Fruit fly (Drosophila melanogaster) whole organism, embryonic: ENCODE results near the gene CG42269.
A peak's percentile ranks its signal among the peaks of the same experiment; 100 is the strongest.

Experiments
- Bgb ChIP-seq: fragments of 200-800 bp; sonication (Bioruptor generic); IDR thresholded peaks from 2 replicates; pipeline ENCODE4 v1.3.6; 2022; ENCODE audit warnings: missing biosample characterization, missing genetic modification characterization; ENCODE audit not compliant: partially characterized antibody
- CG1024 ChIP-seq: fragments of 200-800 bp; sonication (Bioruptor generic); IDR thresholded peaks from 2 replicates; pipeline ENCODE4 v1.3.6; 2022; ENCODE audit warnings: missing biosample characterization, missing genetic modification characterization
- CG10431 ChIP-seq: fragments of 200-800 bp; sonication (Bioruptor generic); optimal IDR thresholded peaks from 3 replicates; lab custom pipeline; 2018; ENCODE audit warnings: missing biosample characterization, mild to moderate bottlenecking, missing genetic modification characterization
- CG10654 ChIP-seq: fragments of 200-800 bp; sonication (Bioruptor generic); optimal IDR thresholded peaks from 2 replicates; lab custom pipeline; 2016; ENCODE audit warnings: missing biosample characterization, missing genetic modification characterization
- CG11085 ChIP-seq: fragments of 200-800 bp; sonication (Bioruptor generic); IDR thresholded peaks from 2 replicates; pipeline ENCODE4 v1.3.6; 2022; ENCODE audit warnings: missing biosample characterization, missing genetic modification characterization
- CG11398 ChIP-seq: fragments of 200-800 bp; sonication (Bioruptor generic); optimal IDR thresholded peaks from 2 replicates; lab custom pipeline; 2016; ENCODE audit warnings: missing biosample characterization, missing genetic modification characterization
- CG11456 ChIP-seq: fragments of 200-800 bp; sonication (Bioruptor generic); IDR thresholded peaks from 3 replicates; pipeline ENCODE4 v1.3.6; 2022; ENCODE audit warnings: missing biosample characterization, missing genetic modification characterization
- CG11560 ChIP-seq: fragments of 200-800 bp; sonication (Bioruptor generic); IDR thresholded peaks from 3 replicates; pipeline ENCODE4 v1.3.6; 2022; ENCODE audit warnings: missing biosample characterization, missing genetic modification characterization
- CG12299 ChIP-seq: fragments of 200-800 bp; sonication (Bioruptor generic); optimal IDR thresholded peaks from 2 replicates; lab custom pipeline; 2018; ENCODE audit warnings: missing biosample characterization, mild to moderate bottlenecking, missing genetic modification characterization
- CG13287 ChIP-seq: fragments of 200-800 bp; sonication (Bioruptor generic); IDR thresholded peaks from 2 replicates; pipeline ENCODE4 v1.3.6; 2022; ENCODE audit warnings: missing biosample characterization, missing genetic modification characterization; ENCODE audit not compliant: partially characterized antibody
- CG15514 ChIP-seq: fragments of 200-800 bp; sonication (Bioruptor generic); optimal IDR thresholded peaks from 3 replicates; lab custom pipeline; 2017; ENCODE audit warnings: missing biosample characterization, missing genetic modification characterization, mild to moderate bottlenecking, moderate library complexity, missing genetic modification reagents
- CG17361 ChIP-seq: fragments of 200-800 bp; sonication (Bioruptor generic); IDR thresholded peaks from 3 replicates; pipeline ENCODE4 v1.3.6; 2022; ENCODE audit warnings: missing biosample characterization, missing genetic modification characterization
- CG31365 ChIP-seq: fragments of 200-800 bp; sonication (Bioruptor generic); optimal IDR thresholded peaks from 2 replicates; lab custom pipeline; 2018; ENCODE audit warnings: missing biosample characterization, mild to moderate bottlenecking, missing genetic modification characterization
- CG42726 ChIP-seq: fragments of 200-800 bp; sonication (Bioruptor generic); IDR thresholded peaks from 2 replicates; pipeline ENCODE4 v1.3.6; 2022; ENCODE audit warnings: missing biosample characterization, missing genetic modification characterization; ENCODE audit not compliant: partially characterized antibody
- CG4854 ChIP-seq: fragments of 200-800 bp; sonication (Bioruptor generic); optimal IDR thresholded peaks from 2 replicates; lab custom pipeline; 2016; ENCODE audit warnings: missing biosample characterization, missing genetic modification characterization, inconsistent platforms
- CG6254 ChIP-seq: fragments of 200-800 bp; sonication (Bioruptor generic); optimal IDR thresholded peaks from 3 replicates; lab custom pipeline; 2017; ENCODE audit warnings: mild to moderate bottlenecking, missing biosample characterization, missing genetic modification reagents, missing genetic modification characterization
- CG6272 ChIP-seq: fragments of 200-800 bp; sonication (Bioruptor generic); IDR thresholded peaks from 2 replicates; pipeline ENCODE4 v1.3.6; 2022; ENCODE audit warnings: missing biosample characterization, missing genetic modification characterization
- CG7271 ChIP-seq: fragments of 200-800 bp; sonication (Bioruptor generic); optimal IDR thresholded peaks from 2 replicates; lab custom pipeline; 2018; ENCODE audit warnings: missing biosample characterization, mild to moderate bottlenecking, missing genetic modification characterization, moderate library complexity
- CG7963 ChIP-seq: fragments of 200-800 bp; sonication (Bioruptor generic); IDR thresholded peaks from 3 replicates; pipeline ENCODE4 v1.3.6; 2022; ENCODE audit warnings: missing biosample characterization, missing genetic modification characterization; ENCODE audit not compliant: partially characterized antibody
- CG8765 ChIP-seq: fragments of 200-800 bp; sonication (Bioruptor generic); IDR thresholded peaks from 2 replicates; pipeline ENCODE4 v1.3.6; 2022; ENCODE audit warnings: missing biosample characterization, missing genetic modification characterization
- CTCF ChIP-seq: fragments of 200-800 bp; sonication (Bioruptor generic); optimal IDR thresholded peaks from 2 replicates; lab custom pipeline; 2017; ENCODE audit warnings: missing biosample characterization, mild to moderate bottlenecking, missing genetic modification characterization, moderate library complexity
- Dref ChIP-seq: fragments of 200-800 bp; sonication (Bioruptor generic); IDR thresholded peaks from 2 replicates; pipeline ENCODE4 v1.3.6; 2022; ENCODE audit warnings: missing biosample characterization, missing genetic modification characterization
- Ets65A ChIP-seq: fragments of 200-800 bp; sonication (Bioruptor generic); peaks from one replicate; lab custom pipeline; 2016; ENCODE audit warnings: missing biosample characterization, missing genetic modification characterization
- HmgD ChIP-seq: fragments of 200-800 bp; sonication (Bioruptor generic); optimal IDR thresholded peaks from 3 replicates; lab custom pipeline; 2016; ENCODE audit warnings: missing biosample characterization, missing genetic modification characterization
- Hr78 ChIP-seq, 2 experiments: fragments of 200-800 bp in 1 of 2; fragments of >200 bp in 1 of 2; sonication (Bioruptor generic) in 1 of 2; optimal IDR thresholded peaks; 2 replicates each; lab custom pipeline; 2017 to 2019; ENCODE audit warnings: missing biosample characterization in 2 of 2, missing genetic modification characterization in 2 of 2, mild to moderate bottlenecking in 1 of 2, moderate library complexity in 1 of 2
- Med ChIP-seq: fragments of 200-800 bp; sonication (Bioruptor generic); peaks from one replicate; lab custom pipeline; 2016; ENCODE audit warnings: missing biosample characterization, missing genetic modification characterization, mild to moderate bottlenecking, inconsistent platforms, moderate library complexity
- Oaz ChIP-seq: fragments of 200-800 bp; sonication (Bioruptor generic); IDR thresholded peaks from 2 replicates; pipeline ENCODE4 v1.3.6; 2022; ENCODE audit warnings: missing biosample characterization, missing genetic modification characterization
- Optix ChIP-seq: fragments of 200-800 bp; sonication (Bioruptor generic); IDR thresholded peaks from 3 replicates; pipeline ENCODE4 v1.3.6; 2022; ENCODE audit warnings: missing biosample characterization, missing genetic modification characterization
- Sin3A ChIP-seq: fragments of >200 bp; optimal IDR thresholded peaks from 2 replicates; lab custom pipeline; 2018
- Sry-β ChIP-seq: fragments of 200-800 bp; sonication (Bioruptor generic); optimal IDR thresholded peaks from 2 replicates; lab custom pipeline; 2018; ENCODE audit warnings: missing biosample characterization, mild to moderate bottlenecking, missing genetic modification characterization, moderate library complexity
- Sry-δ ChIP-seq: fragments of 200-800 bp; sonication (Bioruptor generic); optimal IDR thresholded peaks from 2 replicates; lab custom pipeline; 2016; ENCODE audit warnings: missing biosample characterization, missing genetic modification characterization
- TFAM ChIP-seq: fragments of 200-800 bp; sonication (Bioruptor generic); optimal IDR thresholded peaks from 2 replicates; lab custom pipeline; 2017; ENCODE audit warnings: missing biosample characterization, missing genetic modification characterization, inconsistent platforms
- Trl ChIP-seq, 3 experiments: fragments of >200 bp in 2 of 3; fragments of 200-800 bp in 1 of 3; sonication (Bioruptor generic) in 1 of 3; optimal IDR thresholded peaks; 2 replicates in 1 of 3; 3 replicates in 2 of 3; lab custom pipeline; 2016 to 2017; ENCODE audit warnings: missing biosample characterization in 1 of 3, missing genetic modification characterization in 1 of 3
- Usf ChIP-seq: fragments of 200-800 bp; sonication (Bioruptor generic); optimal IDR thresholded peaks from 2 replicates; lab custom pipeline; 2017; ENCODE audit warnings: missing genotype, missing biosample characterization, missing genetic modification characterization
- ash1 ChIP-seq: fragments of 200-800 bp; sonication (Bioruptor generic); optimal IDR thresholded peaks from 2 replicates; lab custom pipeline; 2018; ENCODE audit warnings: missing biosample characterization, mild to moderate bottlenecking, missing genetic modification characterization
- az2 ChIP-seq: fragments of 200-800 bp; sonication (Bioruptor generic); optimal IDR thresholded peaks from 3 replicates; lab custom pipeline; 2016; ENCODE audit warnings: missing biosample characterization, missing genetic modification characterization
- ci ChIP-seq: fragments of 200-800 bp; sonication (Bioruptor generic); IDR thresholded peaks from 3 replicates; pipeline ENCODE4 v1.3.6; 2022; ENCODE audit warnings: missing biosample characterization, missing genetic modification characterization
- dmrt99B ChIP-seq: fragments of 200-800 bp; sonication (Bioruptor generic); optimal IDR thresholded peaks from 2 replicates; lab custom pipeline; 2018; ENCODE audit warnings: missing biosample characterization, mild to moderate bottlenecking, missing genetic modification characterization, moderate library complexity
- emc ChIP-seq: fragments of 200-800 bp; sonication (Bioruptor generic); optimal IDR thresholded peaks from 2 replicates; lab custom pipeline; 2016; ENCODE audit warnings: missing biosample characterization, missing genetic modification characterization
- en ChIP-seq: fragments of 200-800 bp; sonication (Bioruptor generic); optimal IDR thresholded peaks from 2 replicates; lab custom pipeline; 2016; ENCODE audit warnings: missing biosample characterization, missing genetic modification characterization
- gce ChIP-seq: fragments of 200-800 bp; sonication (Bioruptor generic); IDR thresholded peaks from 3 replicates; pipeline ENCODE4 v1.3.6; 2022; ENCODE audit warnings: missing biosample characterization, missing genetic modification characterization
- jing ChIP-seq: fragments of 200-800 bp; sonication (Bioruptor generic); optimal IDR thresholded peaks from 2 replicates; lab custom pipeline; 2018; ENCODE audit warnings: missing biosample characterization, mild to moderate bottlenecking, missing genetic modification characterization
- kay ChIP-seq: fragments of 200-800 bp; sonication (Bioruptor generic); optimal IDR thresholded peaks from 2 replicates; lab custom pipeline; 2016; ENCODE audit warnings: missing biosample characterization, missing genetic modification characterization
- lab ChIP-seq: fragments of 200-800 bp; sonication (Bioruptor generic); optimal IDR thresholded peaks from 3 replicates; lab custom pipeline; 2017; ENCODE audit warnings: missing biosample characterization, missing genetic modification characterization, mild to moderate bottlenecking, moderate library complexity, missing genetic modification reagents
- mirr ChIP-seq: fragments of 200-800 bp; sonication (Bioruptor generic); optimal IDR thresholded peaks from 3 replicates; lab custom pipeline; 2018; ENCODE audit warnings: missing biosample characterization, mild to moderate bottlenecking, missing genetic modification characterization
- nau ChIP-seq: fragments of 200-800 bp; sonication (Bioruptor generic); optimal IDR thresholded peaks from 3 replicates; lab custom pipeline; 2017; ENCODE audit warnings: missing biosample characterization, mild to moderate bottlenecking, missing genetic modification characterization, missing genetic modification reagents
- oc ChIP-seq: fragments of 200-800 bp; sonication (Bioruptor generic); optimal IDR thresholded peaks from 2 replicates; lab custom pipeline; 2018; ENCODE audit warnings: missing biosample characterization, mild to moderate bottlenecking, missing genetic modification characterization, moderate library complexity
- onecut ChIP-seq: fragments of 200-800 bp; sonication (Bioruptor generic); IDR thresholded peaks from 2 replicates; pipeline ENCODE4 v1.3.6; 2022; ENCODE audit warnings: missing biosample characterization, missing genetic modification characterization
- pb ChIP-seq: fragments of 200-800 bp; sonication (Bioruptor generic); optimal IDR thresholded peaks from 3 replicates; lab custom pipeline; 2016; ENCODE audit warnings: missing biosample characterization, missing genetic modification characterization
- pita ChIP-seq: fragments of 200-800 bp; sonication (Bioruptor generic); optimal IDR thresholded peaks from 2 replicates; lab custom pipeline; 2017; ENCODE audit warnings: missing biosample characterization, mild to moderate bottlenecking, missing genetic modification characterization
- shn ChIP-seq: fragments of 200-800 bp; sonication (Bioruptor generic); optimal IDR thresholded peaks from 3 replicates; lab custom pipeline; 2016; ENCODE audit warnings: missing biosample characterization, missing genetic modification characterization
- usp ChIP-seq: fragments of >200 bp; optimal IDR thresholded peaks from 2 replicates; lab custom pipeline; 2017; ENCODE audit warnings: missing biosample characterization, missing genetic modification characterization

Gene CG42269

DNA sequence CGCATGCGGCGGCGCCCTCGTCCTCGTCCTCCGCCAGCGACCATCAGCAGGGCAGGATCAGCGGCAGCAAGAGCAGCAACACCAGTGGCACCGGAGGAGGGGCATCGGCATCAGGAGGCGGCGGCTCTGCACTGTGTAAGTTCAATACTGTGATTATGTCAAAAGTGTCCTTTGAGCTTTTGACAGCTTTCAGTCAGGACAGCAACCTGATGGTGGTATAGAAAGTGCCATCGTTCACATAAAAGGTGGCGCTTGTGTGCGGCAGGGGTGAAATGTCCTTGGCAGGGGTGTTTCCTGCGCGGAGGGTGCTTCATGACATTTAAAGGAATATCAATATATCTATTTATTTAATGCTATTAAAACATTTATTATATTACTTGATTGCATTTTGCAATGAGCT is 37.6 kb downstream of the CG42269 start:
- no peak for TF ChIP-seq Sry-δ (GFP tag; lab: Kevin White, UChicago)
- TF ChIP-seq jing (GFP tag; lab: Kevin White, UChicago) = no peak
- peak; percentile 53 for TF ChIP-seq Med (GFP tag; lab: Kevin White, UChicago)
- TF ChIP-seq dmrt99B (tag; lab: Kevin White, UChicago) = no peak
- TF ChIP-seq pb = no peak
- no peak for TF ChIP-seq mirr (GFP tag; lab: Kevin White, UChicago)
- no peak for TF ChIP-seq CG10654 (GFP tag; lab: Kevin White, UChicago)
- no peak for TF ChIP-seq Bgb
- TF ChIP-seq Oaz (GFP tag; lab: Robert Waterston, UW) = 0 out of 2 replicates have a peak, but pooled peaks have one; percentile 5
- no peak for TF ChIP-seq usp (GFP tag; lab: Kevin White, UChicago)
- TF ChIP-seq en (GFP tag; lab: Kevin White, UChicago) = no peak
- TF ChIP-seq Trl (optimal IDR thresholded peaks at IDR 0.05; lab: Kevin White, UChicago) = no peak
- no peak for TF ChIP-seq Trl (GFP tag; optimal IDR thresholded peaks at IDR 0.05; lab: Kevin White, UChicago)
- no peak for TF ChIP-seq shn
- no peak for TF ChIP-seq CG10431 (GFP tag; lab: Kevin White, UChicago)
- no peak for TF ChIP-seq az2 (GFP tag; lab: Kevin White, UChicago)
- no peak for TF ChIP-seq Sry-β (GFP tag; lab: Kevin White, UChicago)
- TF ChIP-seq CG17361 = no peak
- TF ChIP-seq Hr78 (GFP tag; optimal IDR thresholded peaks at IDR 0.05; lab: Kevin White, UChicago) = no peak
- TF ChIP-seq CG13287 (GFP tag; lab: Robert Waterston, UW) = no peak
- 0 out of 3 replicates have a peak, but pooled peaks have one; percentile 41 for TF ChIP-seq CG11456
- TF ChIP-seq CTCF (GFP tag; lab: Kevin White, UChicago) = peak; percentile 90
- TF ChIP-seq CG7271 (tag; lab: Kevin White, UChicago) = no peak
- no peak for TF ChIP-seq Sin3A (lab: Kevin White, UChicago)
- no peak for TF ChIP-seq CG7963 (GFP tag; lab: Robert Waterston, UW)
- TF ChIP-seq CG4854 (GFP tag; lab: Kevin White, UChicago) = no peak
- TF ChIP-seq Ets65A (GFP tag; lab: Kevin White, UChicago) = peak; percentile 35
- TF ChIP-seq Optix (GFP tag; lab: Robert Waterston, UW) = no peak
- TF ChIP-seq ash1 (GFP tag; lab: Kevin White, UChicago) = no peak
- 0 out of 2 replicates have a peak, but pooled peaks have one; percentile 26 for TF ChIP-seq CG6272 (GFP tag; lab: Robert Waterston, UW)
- no peak for TF ChIP-seq nau (GFP tag; lab: Kevin White, UChicago)
- TF ChIP-seq HmgD (GFP tag; lab: Kevin White, UChicago) = no peak
- no peak for TF ChIP-seq Dref (GFP tag; lab: Robert Waterston, UW)
- 0 out of 2 replicates have a peak, but pooled peaks have one; percentile 16 for TF ChIP-seq CG42726 (GFP tag; lab: Robert Waterston, UW)
- TF ChIP-seq CG31365 = no peak
- no peak for TF ChIP-seq CG1024 (GFP tag; lab: Robert Waterston, UW)
- TF ChIP-seq pita (GFP tag; lab: Kevin White, UChicago) = peak; percentile 49
- TF ChIP-seq CG11560 (tag; lab: Robert Waterston, UW) = no peak
- TF ChIP-seq emc = no peak
- TF ChIP-seq CG12299 (tag; lab: Kevin White, UChicago) = no peak
- TF ChIP-seq CG8765 (GFP tag; lab: Robert Waterston, UW) = no peak
- TF ChIP-seq kay = no peak
- no peak for TF ChIP-seq Usf (GFP tag; lab: Kevin White, UChicago)
- TF ChIP-seq lab (GFP tag; lab: Kevin White, UChicago) = no peak
- no peak for TF ChIP-seq oc (tag; lab: Kevin White, UChicago)
- TF ChIP-seq CG15514 = no peak
- no peak for TF ChIP-seq CG6254 (GFP tag; lab: Kevin White, UChicago)
- no peak for TF ChIP-seq CG11085 (GFP tag; lab: Robert Waterston, UW)
- TF ChIP-seq gce = no peak
- TF ChIP-seq TFAM (GFP tag; lab: Kevin White, UChicago) = no peak
- 0 out of 3 replicates have a peak, but pooled peaks have one; percentile 25 for TF ChIP-seq ci (GFP tag; lab: Robert Waterston, UW)
- no peak for TF ChIP-seq CG11398 (GFP tag; lab: Kevin White, UChicago)
- 0 out of 2 replicates have a peak, but pooled peaks have one; percentile 6 for TF ChIP-seq onecut (GFP tag; lab: Robert Waterston, UW)
